Fruit fly (Drosophila melanogaster): ENCODE results near the gene Mettl14.
A peak's percentile ranks its signal among the peaks of the same experiment; 100 is the strongest.

The Mettl14 gene

DNA sequence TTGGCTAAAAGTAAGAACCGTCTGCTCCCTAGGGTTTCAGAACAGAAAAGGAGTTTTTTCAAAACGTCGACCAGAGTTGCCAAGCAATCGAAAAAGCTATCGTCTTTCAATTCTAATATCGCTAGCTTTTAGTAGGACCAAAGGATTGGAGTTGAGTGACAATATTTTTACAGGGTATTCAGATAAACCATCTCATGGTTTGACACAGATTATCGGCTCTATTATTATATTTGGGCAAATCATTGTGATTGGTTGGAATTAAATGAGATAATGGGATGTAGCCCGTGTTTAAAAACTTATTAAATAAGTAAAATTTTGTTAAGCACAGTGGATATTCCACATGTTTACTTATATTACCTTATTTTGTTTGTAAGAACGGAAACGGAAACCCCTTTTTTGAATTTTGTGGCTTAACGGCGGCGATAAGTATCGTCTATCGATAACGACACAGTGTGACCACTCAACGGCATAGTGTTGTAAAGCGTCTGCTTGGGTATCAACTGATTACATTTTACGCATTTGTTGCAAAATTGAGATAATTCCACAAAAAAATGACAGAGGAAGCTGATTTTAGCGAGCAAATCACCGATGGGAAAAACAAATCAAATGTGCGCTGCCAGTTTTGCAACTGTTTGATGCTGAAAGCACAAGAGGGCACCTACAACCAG lies 11.8 kb downstream of the Mettl14 start, which contains the start of the genes mtsh and strat (continued):
- TF ChIP-seq Ada2b (GFP tag; IDR thresholded peaks at IDR 0.05) = peak; percentile 16; the same call in 1 of the 2 replicates
- peak; percentile 35; the same call in 1 of the 2 replicates for TF ChIP-seq inv (GFP tag; IDR thresholded peaks at IDR 0.05; ENCODE audit: partially characterized antibody)
- TF ChIP-seq Poxn (GFP tag; IDR thresholded peaks at IDR 0.05) = no peak
- TF ChIP-seq CG2116 (GFP tag; optimal IDR thresholded peaks at IDR 0.05) = peak; percentile 78
- peak; percentile 31 for TF ChIP-seq Fer2 (tag; optimal IDR thresholded peaks at IDR 0.05)
- TF ChIP-seq ato (GFP tag; IDR thresholded peaks at IDR 0.05; ENCODE audit: partially characterized antibody) = peak; percentile 56; the same call in 1 of the 2 replicates
- TF ChIP-seq CG17829 (tag; optimal IDR thresholded peaks at IDR 0.05) = peak; percentile 60
- TF ChIP-seq CG17912 (GFP tag; optimal IDR thresholded peaks at IDR 0.05) = no peak
- peak; percentile 75 for TF ChIP-seq CG15601 (tag; optimal IDR thresholded peaks at IDR 0.05)
- TF ChIP-seq btn (GFP tag; optimal IDR thresholded peaks at IDR 0.05) = no peak
- TF ChIP-seq dysf (GFP tag; IDR thresholded peaks at IDR 0.05) = peak; percentile 45; the same call in 2 of the 3 replicates
- peak; percentile 85 for TF ChIP-seq MTF-1 (GFP tag; optimal IDR thresholded peaks at IDR 0.05; ENCODE audit: borderline replicate concordance)
- peak; percentile 42 for TF ChIP-seq CG12155 (GFP tag; optimal IDR thresholded peaks at IDR 0.05)
- TF ChIP-seq dpn (GFP tag; optimal IDR thresholded peaks at IDR 0.05) = peak; percentile 38 to 51
- TF ChIP-seq Kr (GFP tag; optimal IDR thresholded peaks at IDR 0.05) = no peak
- TF ChIP-seq sisA (GFP tag; IDR thresholded peaks at IDR 0.05) = no peak
- TF ChIP-seq fd102C (GFP tag; optimal IDR thresholded peaks at IDR 0.05) = peak; percentile 19
- peak; percentile 33; the same call in 1 of the 2 replicates for TF ChIP-seq CG6272 (GFP tag; IDR thresholded peaks at IDR 0.05)
- TF ChIP-seq cg (GFP tag; optimal IDR thresholded peaks at IDR 0.05) = no peak
- peak; percentile 87 for TF ChIP-seq mirr (GFP tag; optimal IDR thresholded peaks at IDR 0.05)
- TF ChIP-seq CG14965 (GFP tag; optimal IDR thresholded peaks at IDR 0.05; ENCODE audit: borderline replicate concordance) = no peak
- TF ChIP-seq bbx (GFP tag; IDR thresholded peaks at IDR 0.05; ENCODE audit: partially characterized antibody) = peak; percentile 75
- TF ChIP-seq MBD-R2 (GFP tag; IDR thresholded peaks at IDR 0.05) = peak; percentile 94
- peak; percentile 20 for TF ChIP-seq jing (GFP tag; optimal IDR thresholded peaks at IDR 0.05)
- TF ChIP-seq fd96Cb (tag; optimal IDR thresholded peaks at IDR 0.05) = no peak
- no peak for TF ChIP-seq gem (tag; optimal IDR thresholded peaks at IDR 0.05)
- peak; percentile 8 for TF ChIP-seq org-1 (GFP tag; optimal IDR thresholded peaks at IDR 0.05)
- TF ChIP-seq hkb (optimal IDR thresholded peaks at IDR 0.05) = no peak
- peak; percentile 37 for TF ChIP-seq hkb (GFP tag; IDR thresholded peaks at IDR 0.05)
- TF ChIP-seq Doc3 (GFP tag; IDR thresholded peaks at IDR 0.05; ENCODE audit: partially characterized antibody) = no peak; the same call in 2 of the 3 replicates
- TF ChIP-seq tap (tag; optimal IDR thresholded peaks at IDR 0.05) = peak; percentile 21
- no peak for TF ChIP-seq corto (GFP tag; optimal IDR thresholded peaks at IDR 0.05)
- TF ChIP-seq CG17328 (GFP tag; IDR thresholded peaks at IDR 0.05) = peak; percentile 70
- peak; percentile 94 for TF ChIP-seq Ets65A (GFP tag)
- TF ChIP-seq CG8388 (GFP tag; optimal IDR thresholded peaks at IDR 0.05) = peak; percentile 48
- no peak for TF ChIP-seq HmgD (GFP tag; optimal IDR thresholded peaks at IDR 0.05)
- TF ChIP-seq unpg (GFP tag; optimal IDR thresholded peaks at IDR 0.05) = no peak
- TF ChIP-seq CG9817 (tag; optimal IDR thresholded peaks at IDR 0.05) = peak; percentile 30
- peak; percentile 74 for TF ChIP-seq HLH4C (GFP tag; IDR thresholded peaks at IDR 0.05; ENCODE audit: partially characterized antibody)
- peak; percentile 64 for TF ChIP-seq MESR4 (GFP tag; optimal IDR thresholded peaks at IDR 0.05)
- peak; percentile 16 for TF ChIP-seq CG8924 (tag; optimal IDR thresholded peaks at IDR 0.05)
- no peak; the same call in 1 of the 2 replicates for TF ChIP-seq CG32772 (GFP tag; IDR thresholded peaks at IDR 0.05)
- TF ChIP-seq nerfin-1 (tag; optimal IDR thresholded peaks at IDR 0.05) = peak; percentile 56
- no peak for TF ChIP-seq tio (GFP tag; optimal IDR thresholded peaks at IDR 0.05)
- TF ChIP-seq CG17361 (GFP tag; IDR thresholded peaks at IDR 0.05) = peak; percentile 73
- peak; percentile 18 for TF ChIP-seq Spps (tag; optimal IDR thresholded peaks at IDR 0.05)
- TF ChIP-seq pho (GFP tag; optimal IDR thresholded peaks at IDR 0.05) = peak; percentile 28
- peak; percentile 3 for TF ChIP-seq wek (GFP tag; optimal IDR thresholded peaks at IDR 0.05)
- TF ChIP-seq eyg (GFP tag; optimal IDR thresholded peaks at IDR 0.05) = peak; percentile 49
